Worm (Caenorhabditis elegans): ENCODE data around the gene H10D18.5.

DNA sequence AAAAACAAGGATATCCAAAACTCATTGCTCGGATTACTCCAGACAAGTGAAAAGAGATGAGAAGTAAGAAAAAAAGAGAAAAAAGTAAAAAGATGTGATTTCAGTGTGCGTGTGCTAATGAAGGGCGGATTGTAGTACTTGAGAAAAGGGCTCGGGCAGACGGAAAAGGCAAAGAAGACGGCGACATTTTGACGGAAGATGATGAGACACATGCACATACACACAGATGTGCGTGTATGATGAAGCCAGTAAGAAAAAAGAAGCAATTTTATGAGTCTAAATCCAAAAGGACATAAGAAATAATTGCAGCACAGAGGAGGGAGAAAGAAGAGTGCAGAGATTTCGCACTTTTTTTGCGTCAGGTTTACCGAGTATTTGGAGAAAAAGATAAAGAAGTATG lies 43.0 kb downstream of the H10D18.5 start:
- TF ChIP-seq ama-1 (optimal IDR thresholded peaks at IDR 0.05) (no peak), fkh-10 (GFP tag; optimal IDR thresholded peaks at IDR 0.05) (no peak), elt-2 (tag; optimal IDR thresholded peaks at IDR 0.05) (no peak), hlh-15 (tag; optimal IDR thresholded peaks at IDR 0.05) (no peak), hlh-13 (GFP tag; optimal IDR thresholded peaks at IDR 0.05) (no peak), madf-2 (tag; optimal IDR thresholded peaks at IDR 0.05) (no peak)

Measured in whole organism, late embryonic.